Worm (Caenorhabditis elegans) whole organism, L2 larva: ENCODE measurements around the gene ptp-4A2.

Source experiments
- ZK546.5 ChIP-seq: sonication (generic microtip); optimal IDR thresholded peaks from 2 replicates; lab custom pipeline; 2017; ENCODE audit warnings: missing biosample characterization, missing genetic modification characterization
- fos-1 ChIP-seq: fragments of 150-350 bp; optimal IDR thresholded peaks from 2 replicates; lab custom pipeline; 2014; ENCODE audit warnings: missing biosample characterization, missing genetic modification characterization
- unc-62 ChIP-seq: fragments of 150-350 bp; optimal IDR thresholded peaks from 2 replicates; lab custom pipeline; 2014; ENCODE audit warnings: missing biosample characterization, missing genetic modification reagents, missing genetic modification characterization

DNA sequence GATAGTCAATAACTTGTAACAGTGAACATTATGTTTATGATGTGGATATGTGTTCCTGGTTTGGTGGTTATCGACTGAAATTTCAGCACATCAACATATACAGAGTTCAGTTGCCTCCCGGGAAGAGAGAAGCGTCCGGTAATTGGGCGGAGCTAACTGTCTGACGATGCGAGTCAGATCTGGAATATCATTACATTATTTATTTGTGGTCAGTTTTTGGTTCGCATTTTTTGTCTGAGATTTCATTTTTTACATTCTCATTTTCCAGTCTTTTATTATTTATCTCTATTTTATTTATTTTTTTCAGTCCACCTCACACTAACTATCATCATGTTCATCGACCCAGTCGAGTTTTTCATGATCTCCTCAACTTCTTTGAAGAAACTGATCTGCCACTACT, 17.3 kb downstream of the ptp-4A2 start, which contains the start of gene T22B2.1:
- no peak for TF ChIP-seq unc-62
- no peak for TF ChIP-seq fos-1 (tag; lab: Kevin White, UChicago)
- no peak for TF ChIP-seq ZK546.5
